Worm (Caenorhabditis elegans) whole organism, L4 larva: Measurements from ENCODE around the gene M199.136.

ENCODE experiments used
- ceh-44 ChIP-seq: fragments of 200-800 bp; sonication (Bioruptor generic); IDR thresholded peaks from 2 replicates; pipeline ENCODE4 v1.3.6; 2022; ENCODE audit warnings: missing genetic modification reagents, missing genetic modification characterization, missing compliant biosample characterization
- daf-12 ChIP-seq: fragments of 150-350 bp; optimal IDR thresholded peaks from 2 replicates; lab custom pipeline; 2014; ENCODE audit warnings: missing biosample characterization, missing genetic modification reagents, missing genetic modification characterization
- daf-19 ChIP-seq: fragments of 200-800 bp; sonication (Bioruptor generic); conservative IDR thresholded peaks from 2 replicates; pipeline ENCODE4 v1.3.6; 2022; ENCODE audit warnings: missing genetic modification characterization, missing compliant biosample characterization
- hlh-11 ChIP-seq: fragments of 200-800 bp; sonication (Bioruptor generic); optimal IDR thresholded peaks from 2 replicates; lab custom pipeline; 2018; ENCODE audit warnings: mild to moderate bottlenecking, missing genetic modification characterization, missing compliant biosample characterization
- jun-1 ChIP-seq: fragments of 150-350 bp; optimal IDR thresholded peaks from 2 replicates; lab custom pipeline; 2014; ENCODE audit warnings: missing biosample characterization, missing genetic modification reagents, missing genetic modification characterization
- tra-1 ChIP-seq: fragments of 200-800 bp; sonication (Bioruptor generic); IDR thresholded peaks from 2 replicates; pipeline ENCODE4 v1.3.6; 2022; ENCODE audit warnings: missing genetic modification reagents, missing genetic modification characterization, missing compliant biosample characterization
- ztf-11 ChIP-seq: fragments of 150-350 bp; optimal IDR thresholded peaks from 2 replicates; lab custom pipeline; 2014; ENCODE audit warnings: missing biosample characterization, missing genetic modification characterization

ce11 chrIV:15165602-15166001, 47.1 kb downstream of the M199.136 start:
- TF ChIP-seq hlh-11: no peak
- no peak for TF ChIP-seq daf-12 (tag; lab: Kevin White, UChicago)
- TF ChIP-seq jun-1 (tag; lab: Kevin White, UChicago): no peak
- TF ChIP-seq ceh-44 (GFP tag; lab: Robert Waterston, UW): no peak
- no peak for TF ChIP-seq daf-19 (GFP tag; lab: Robert Waterston, UW)
- no peak for TF ChIP-seq ztf-11 (tag; lab: Kevin White, UChicago)
- TF ChIP-seq tra-1 (GFP tag; lab: Robert Waterston, UW): no peak
